Worm (Caenorhabditis elegans): ENCODE data around the gene tag-314.

DNA sequence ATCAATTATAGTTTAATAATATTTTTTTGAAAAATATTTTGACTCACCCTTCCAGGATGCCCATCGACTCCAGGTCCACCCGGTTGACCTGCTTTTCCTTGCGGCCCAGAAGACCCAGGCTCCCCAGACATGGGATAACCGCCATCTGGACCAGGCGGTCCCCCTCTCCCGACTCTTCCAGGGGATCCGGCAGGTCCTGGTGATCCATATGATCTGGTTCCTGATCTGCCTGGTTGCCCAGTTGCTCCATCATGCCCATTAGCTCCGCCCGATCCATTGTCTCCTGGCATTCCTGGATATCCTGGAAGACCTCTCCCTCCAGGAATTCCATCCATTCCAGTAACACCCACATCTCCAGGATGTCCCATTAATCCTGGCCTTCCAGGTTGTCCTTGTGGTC lies 34.8 kb downstream of the tag-314 start:
- TF ChIP-seq nhr-129 (tag; optimal IDR thresholded peaks at IDR 0.05), result no peak
- no peak for TF ChIP-seq nhr-25 (tag; optimal IDR thresholded peaks at IDR 0.05)
- TF ChIP-seq unc-62 (GFP tag; optimal IDR thresholded peaks at IDR 0.05), result no peak
- no peak for TF ChIP-seq lin-39 (tag; optimal IDR thresholded peaks at IDR 0.05)
- no peak for TF ChIP-seq aly-2 (tag; optimal IDR thresholded peaks at IDR 0.05)
- no peak for TF ChIP-seq nhr-12 (tag; optimal IDR thresholded peaks at IDR 0.05)
- no peak for TF ChIP-seq nhr-11 (tag; optimal IDR thresholded peaks at IDR 0.05)
- no peak for TF ChIP-seq nhr-10 (tag; optimal IDR thresholded peaks at IDR 0.05)
- TF ChIP-seq mab-5 (tag; optimal IDR thresholded peaks at IDR 0.05), result no peak
- no peak for TF ChIP-seq ztf-4 (tag; optimal IDR thresholded peaks at IDR 0.05)
- TF ChIP-seq snpc-4 (tag; optimal IDR thresholded peaks at IDR 0.05), result no peak
- no peak for TF ChIP-seq nhr-23 (tag; optimal IDR thresholded peaks at IDR 0.05)
- no peak for TF ChIP-seq ztf-1 (GFP tag; conservative IDR thresholded peaks at IDR 0.05)
- TF ChIP-seq nhr-237 (tag; optimal IDR thresholded peaks at IDR 0.05), result no peak
